Worm (Caenorhabditis elegans): ENCODE results near the gene T07G12.3.

ce11 chrIV:10584237-10584636 lies 50.5 kb downstream of the T07G12.3 start, which contains the start of gene oac-8:
- no peak for TF ChIP-seq ceh-16 (tag; optimal IDR thresholded peaks at IDR 0.05)
- no peak for TF ChIP-seq jun-1 (tag; optimal IDR thresholded peaks at IDR 0.05)
- TF ChIP-seq pha-4 (tag; optimal IDR thresholded peaks at IDR 0.05) = no peak
- TF ChIP-seq lin-15B (tag; optimal IDR thresholded peaks at IDR 0.05) = no peak
- no peak for TF ChIP-seq sea-2 (GFP tag; optimal IDR thresholded peaks at IDR 0.05)
- TF ChIP-seq nfya-1 (tag; optimal IDR thresholded peaks at IDR 0.05; ENCODE audit: insufficient read depth) = no peak
